Worm (Caenorhabditis elegans): ENCODE results near the gene nhr-258.

Gene nhr-258

DNA sequence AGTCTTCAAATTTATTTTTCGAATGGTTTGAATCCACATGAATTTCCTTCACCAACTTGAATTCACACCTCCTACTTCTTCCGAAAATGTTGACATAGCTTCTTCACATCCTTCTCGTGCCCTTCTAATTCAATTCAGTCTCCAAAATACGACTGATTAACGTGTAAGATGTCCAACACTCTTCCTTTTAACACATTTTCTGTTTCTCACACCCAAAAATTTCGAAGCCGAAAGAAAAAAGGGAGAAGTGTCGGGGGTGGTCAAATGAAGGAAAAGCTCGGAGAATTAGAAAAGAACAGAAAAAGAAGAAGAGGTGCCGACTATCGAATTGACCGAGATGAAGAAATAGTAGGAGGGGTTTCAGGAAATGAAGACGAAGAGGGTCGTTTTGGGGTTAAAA lies 8.0 kb downstream of the nhr-258 start:
- TF ChIP-seq hmbx-1 (tag; optimal IDR thresholded peaks at IDR 0.05) (no peak), tbx-11 (GFP tag; IDR thresholded peaks at IDR 0.05) (no peak), hmg-4 (GFP tag; optimal IDR thresholded peaks at IDR 0.05) (no peak), ceh-13 (GFP tag; optimal IDR thresholded peaks at IDR 0.05) (no peak), hnd-1 (tag; optimal IDR thresholded peaks at IDR 0.05) (no peak), sea-1 (GFP tag; conservative IDR thresholded peaks at IDR 0.05) (no peak), aly-1 (tag; optimal IDR thresholded peaks at IDR 0.05) (no peak), scrt-1 (GFP tag; IDR thresholded peaks at IDR 0.05) (no peak), ama-1 (optimal IDR thresholded peaks at IDR 0.05) (no peak)

DNA sequence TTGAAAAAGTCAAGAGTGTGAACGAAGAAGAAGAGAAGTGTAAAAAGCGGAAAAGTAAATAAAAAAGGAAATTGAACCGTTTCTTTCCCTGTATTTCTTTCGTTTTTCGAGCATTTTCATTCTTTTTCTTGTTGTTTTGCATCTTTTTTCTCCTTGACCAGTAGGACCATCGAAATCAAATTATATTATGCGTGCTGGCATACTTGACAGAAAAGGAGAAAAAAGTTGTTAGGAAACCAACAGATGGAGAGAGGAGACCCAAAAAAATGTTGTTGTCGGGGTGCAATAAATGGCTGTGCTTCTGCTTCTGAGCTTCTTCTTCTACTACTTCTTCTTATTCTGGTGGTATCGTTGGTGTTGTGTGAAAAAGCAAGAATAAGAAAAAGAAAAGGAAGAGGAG lies 9.2 kb downstream of the nhr-258 start:
- TF ChIP-seq aly-1 (tag; optimal IDR thresholded peaks at IDR 0.05) (no peak), tra-4 (tag; optimal IDR thresholded peaks at IDR 0.05) (no peak), ceh-36 (tag; optimal IDR thresholded peaks at IDR 0.05) (no peak), F13C5.2 (tag; optimal IDR thresholded peaks at IDR 0.05) (no peak), pes-1 (GFP tag; IDR thresholded peaks at IDR 0.05) (no peak), B0310.2 (tag; optimal IDR thresholded peaks at IDR 0.05) (no peak), ets-7 (tag; optimal IDR thresholded peaks at IDR 0.05) (no peak), scrt-1 (GFP tag; IDR thresholded peaks at IDR 0.05) (no peak), tbx-37 (GFP tag; conservative IDR thresholded peaks at IDR 0.05) (no peak), sea-1 (GFP tag; conservative IDR thresholded peaks at IDR 0.05) (no peak), hmbx-1 (tag; optimal IDR thresholded peaks at IDR 0.05) (no peak), ceh-13 (GFP tag; optimal IDR thresholded peaks at IDR 0.05) (no peak), flt-1 (GFP tag; IDR thresholded peaks at IDR 0.05) (no peak), ama-1 (optimal IDR thresholded peaks at IDR 0.05) (no peak), hmg-4 (GFP tag; optimal IDR thresholded peaks at IDR 0.05) (no peak), tbx-11 (GFP tag; IDR thresholded peaks at IDR 0.05) (no peak), hnd-1 (tag; optimal IDR thresholded peaks at IDR 0.05) (no peak)

DNA sequence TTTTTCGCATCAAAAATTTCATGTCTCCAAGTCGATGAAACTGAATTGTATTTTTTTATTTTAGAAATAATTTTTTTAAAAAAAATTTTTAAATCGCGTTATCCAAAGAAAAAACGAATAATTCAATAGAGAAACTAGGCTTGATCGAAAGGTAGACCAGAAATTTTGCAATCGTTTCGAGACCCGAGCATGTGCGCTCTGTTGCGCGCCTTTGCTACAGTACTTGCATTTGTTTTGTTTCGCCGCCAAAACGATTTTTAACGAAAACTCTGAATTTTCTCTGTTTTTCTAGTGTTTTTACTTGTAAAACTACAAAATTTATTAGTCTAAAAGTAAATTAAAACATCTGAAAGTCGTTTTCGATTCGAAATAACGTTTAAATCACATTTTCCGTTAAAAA lies 16.5 kb downstream of the nhr-258 start:
- TF ChIP-seq tbx-11 (GFP tag; IDR thresholded peaks at IDR 0.05) (no peak), ceh-13 (GFP tag; optimal IDR thresholded peaks at IDR 0.05) (no peak), sea-1 (GFP tag; conservative IDR thresholded peaks at IDR 0.05) (no peak), pes-1 (GFP tag; IDR thresholded peaks at IDR 0.05) (no peak), ets-7 (tag; optimal IDR thresholded peaks at IDR 0.05) (no peak), hmg-4 (GFP tag; optimal IDR thresholded peaks at IDR 0.05) (no peak), scrt-1 (GFP tag; IDR thresholded peaks at IDR 0.05) (no peak), aly-1 (tag; optimal IDR thresholded peaks at IDR 0.05) (no peak), ceh-36 (tag; optimal IDR thresholded peaks at IDR 0.05) (no peak), tbx-37 (GFP tag; conservative IDR thresholded peaks at IDR 0.05) (no peak), hmbx-1 (tag; optimal IDR thresholded peaks at IDR 0.05) (no peak)

DNA sequence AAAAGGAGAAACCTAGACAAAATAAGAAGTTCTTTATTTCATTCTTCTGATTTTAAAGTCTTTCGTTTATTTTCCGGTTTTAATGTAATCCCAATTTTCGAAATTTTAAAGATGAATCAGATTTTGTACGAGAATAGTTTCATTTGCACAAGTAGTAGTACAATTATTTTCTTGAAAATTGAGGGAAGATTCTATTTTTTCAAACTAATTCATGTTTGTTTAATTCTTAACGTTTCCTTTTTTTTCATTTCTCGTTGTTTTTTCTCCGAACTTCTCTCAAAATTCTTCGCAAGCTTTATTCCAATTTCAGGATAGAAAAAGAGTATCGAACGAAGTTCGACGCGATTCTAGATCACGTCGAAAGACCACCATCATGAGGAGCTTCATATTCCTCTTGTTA lies 17.6 kb downstream of the nhr-258 start, which contains the start of gene sax-7:
Gene sax-7, plus strand, starts transcription at position 301 of the 400 bp plus-strand sequence.
- no peak for TF ChIP-seq flt-1 (GFP tag; IDR thresholded peaks at IDR 0.05)
- TF ChIP-seq ceh-36 (tag; optimal IDR thresholded peaks at IDR 0.05) = no peak
- TF ChIP-seq B0310.2 (tag; optimal IDR thresholded peaks at IDR 0.05) = no peak
- no peak for TF ChIP-seq hnd-1 (tag; optimal IDR thresholded peaks at IDR 0.05)
- no peak for TF ChIP-seq tbx-11 (GFP tag; IDR thresholded peaks at IDR 0.05)
- TF ChIP-seq ets-7 (tag; optimal IDR thresholded peaks at IDR 0.05) = no peak

DNA sequence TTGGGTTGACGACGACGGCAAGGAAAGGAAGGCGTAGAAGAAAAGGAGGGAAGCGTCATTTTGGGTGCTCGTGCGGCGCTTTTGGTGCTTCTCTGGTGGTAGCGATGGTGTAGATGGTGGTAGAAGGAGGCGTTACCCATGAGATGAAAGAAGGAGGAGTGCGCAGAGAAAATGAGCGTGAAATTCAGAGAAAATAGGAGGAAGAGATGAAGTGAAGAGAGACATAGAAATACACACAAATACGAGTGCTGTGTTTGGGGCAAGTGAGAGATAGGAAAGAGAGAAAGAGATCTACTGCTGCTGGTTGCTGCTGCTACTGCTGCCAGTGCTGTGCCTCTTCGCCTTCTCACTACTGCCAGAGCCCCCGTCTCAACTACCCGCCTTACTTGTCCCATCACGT lies 21.9 kb downstream of the nhr-258 start:
- TF ChIP-seq tbx-37 (GFP tag; conservative IDR thresholded peaks at IDR 0.05) (peak; percentile 32; the same call in 1 of the 2 replicates), hnd-1 (tag; optimal IDR thresholded peaks at IDR 0.05) (no peak), hmg-4 (GFP tag; optimal IDR thresholded peaks at IDR 0.05) (peak; percentile 66), aly-1 (tag; optimal IDR thresholded peaks at IDR 0.05) (peak; percentile 38), pes-1 (GFP tag; IDR thresholded peaks at IDR 0.05) (no peak), scrt-1 (GFP tag; IDR thresholded peaks at IDR 0.05) (0 out of 2 replicates have a peak, but pooled peaks have one; percentile 13), tbx-11 (GFP tag; IDR thresholded peaks at IDR 0.05) (0 out of 2 replicates have a peak, but pooled peaks have one; percentile 12), F13C5.2 (tag; optimal IDR thresholded peaks at IDR 0.05) (peak; percentile 37), hmbx-1 (tag; optimal IDR thresholded peaks at IDR 0.05) (no peak)

DNA sequence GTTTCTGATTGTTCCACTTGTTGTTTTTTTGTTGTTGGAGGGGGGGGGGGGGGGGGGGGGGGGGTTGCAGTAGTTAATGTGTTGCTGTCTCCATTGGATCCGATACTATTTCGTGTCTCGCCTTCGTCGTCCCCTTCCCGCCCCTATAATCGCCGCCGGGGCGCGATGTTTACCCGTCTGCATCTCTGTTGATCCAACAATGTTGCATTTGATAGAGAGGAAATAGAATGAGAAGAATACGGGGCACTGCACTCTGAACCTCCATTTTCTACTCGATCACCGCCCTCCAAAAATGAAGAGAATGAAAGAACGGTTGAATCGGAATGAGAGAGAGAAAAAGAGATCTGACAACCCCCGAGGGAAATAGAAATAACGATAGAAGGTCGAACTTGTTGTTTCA lies 23.0 kb downstream of the nhr-258 start:
- TF ChIP-seq B0310.2 (tag; optimal IDR thresholded peaks at IDR 0.05) (no peak), ceh-13 (GFP tag; optimal IDR thresholded peaks at IDR 0.05) (no peak), tra-4 (tag; optimal IDR thresholded peaks at IDR 0.05) (no peak), ets-7 (tag; optimal IDR thresholded peaks at IDR 0.05) (no peak), pes-1 (GFP tag; IDR thresholded peaks at IDR 0.05) (no peak), ama-1 (optimal IDR thresholded peaks at IDR 0.05) (no peak), tbx-11 (GFP tag; IDR thresholded peaks at IDR 0.05) (no peak), ceh-36 (tag; optimal IDR thresholded peaks at IDR 0.05) (no peak), hmg-4 (GFP tag; optimal IDR thresholded peaks at IDR 0.05) (no peak), aly-1 (tag; optimal IDR thresholded peaks at IDR 0.05) (no peak), hmbx-1 (tag; optimal IDR thresholded peaks at IDR 0.05) (no peak), F13C5.2 (tag; optimal IDR thresholded peaks at IDR 0.05) (no peak), sea-1 (GFP tag; conservative IDR thresholded peaks at IDR 0.05) (no peak), flt-1 (GFP tag; IDR thresholded peaks at IDR 0.05) (no peak), hnd-1 (tag; optimal IDR thresholded peaks at IDR 0.05) (no peak), tbx-37 (GFP tag; conservative IDR thresholded peaks at IDR 0.05) (no peak), scrt-1 (GFP tag; IDR thresholded peaks at IDR 0.05) (no peak)

DNA sequence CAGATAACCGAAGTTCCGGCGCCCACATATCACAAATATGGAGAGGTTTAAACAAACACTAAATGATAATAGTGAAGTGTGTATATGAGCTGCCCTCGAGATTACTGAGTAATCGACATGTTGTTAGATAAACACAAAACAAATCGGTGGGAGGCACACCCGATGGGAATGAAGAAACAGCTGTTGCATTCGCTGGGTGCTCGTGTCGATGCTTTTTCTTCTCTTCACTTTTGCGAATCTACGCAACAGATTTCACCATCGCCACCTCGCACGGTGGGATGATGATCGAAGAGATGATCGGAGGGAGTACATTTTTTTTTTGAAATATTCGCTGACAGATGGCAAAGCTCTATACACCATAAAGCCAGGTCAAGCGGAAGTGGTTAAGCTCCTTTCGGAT lies 23.5 kb downstream of the nhr-258 start:
- no peak for TF ChIP-seq ets-7 (tag; optimal IDR thresholded peaks at IDR 0.05)

DNA sequence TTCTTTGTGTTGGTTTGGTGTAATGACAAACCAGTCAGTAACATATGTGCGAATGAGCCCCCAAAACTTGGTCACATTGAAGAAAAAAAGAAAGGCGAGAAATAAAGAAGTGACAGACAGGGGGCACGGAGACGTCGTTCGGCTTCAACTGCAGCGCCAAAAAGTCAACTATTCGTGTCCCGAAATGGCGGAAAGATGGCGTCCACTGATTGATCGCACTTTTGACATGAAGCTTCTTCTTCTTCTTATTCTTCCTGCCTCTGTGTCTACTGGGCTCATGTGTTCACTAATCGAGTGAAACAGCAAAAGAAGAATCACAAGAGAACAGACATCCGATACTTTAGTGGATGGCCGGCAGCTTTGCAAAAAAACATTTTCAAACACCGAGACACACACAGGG lies 24.4 kb downstream of the nhr-258 start:
- TF ChIP-seq hnd-1 (tag; optimal IDR thresholded peaks at IDR 0.05) (no peak), ama-1 (optimal IDR thresholded peaks at IDR 0.05) (no peak), hmg-4 (GFP tag; optimal IDR thresholded peaks at IDR 0.05) (no peak)
